Fruit fly (Drosophila melanogaster) S2 (cell line): ENCODE measurements around the gene CG4116.

ENCODE experiments used
- CG8478 ChIP-seq: fragments of >200 bp; optimal IDR thresholded peaks from 2 replicates; lab custom pipeline; 2018
- CTCF ChIP-seq, 2 experiments: fragments of >200 bp; optimal IDR thresholded peaks; 2 replicates each; lab custom pipeline; 2018

CG4116 gene

dm6 chrX:3067462-3067861 lies at the start of gene CG4116:
Gene CG4116, minus strand, starts transcription at chrX:3067562.
- TF ChIP-seq CG8478 (no peak), CTCF (optimal IDR thresholded peaks at IDR 0.05; lab: Kevin White, UChicago) (no peak)

dm6 chrX:3108903-3109302 lies 41.5 kb upstream of the CG4116 start:
- TF ChIP-seq CTCF (optimal IDR thresholded peaks at IDR 0.05; lab: Kevin White, UChicago) (no peak), CG8478 (no peak)

dm6 chrX:3099913-3100275 lies 32.5 kb upstream of the CG4116 start:
- TF ChIP-seq CTCF (optimal IDR thresholded peaks at IDR 0.05; lab: Kevin White, UChicago) (no peak), CG8478 (no peak)

- TF ChIP-seq CG8478 = no peak
- no peak for TF ChIP-seq CTCF (optimal IDR thresholded peaks at IDR 0.05; lab: Kevin White, UChicago)
These were observed 32.0 kb upstream of the CG4116 start for dm6 chrX:3099161-3099912.

- no peak for TF ChIP-seq CG8478
- TF ChIP-seq CTCF (optimal IDR thresholded peaks at IDR 0.05; lab: Kevin White, UChicago) = no peak
These were observed 29.6 kb upstream of the CG4116 start for dm6 chrX:3097008-3097407.

dm6 chrX:3096324-3096723 lies 29.0 kb upstream of the CG4116 start:
- TF ChIP-seq CG8478 = no peak
- no peak for TF ChIP-seq CTCF (optimal IDR thresholded peaks at IDR 0.05; lab: Kevin White, UChicago)

dm6 chrX:3090930-3091329 lies 23.6 kb upstream of the CG4116 start:
- TF ChIP-seq CG8478 = no peak
- TF ChIP-seq CTCF (optimal IDR thresholded peaks at IDR 0.05; lab: Kevin White, UChicago) = no peak

dm6 chrX:3087114-3087513 lies 19.8 kb upstream of the CG4116 start:
- TF ChIP-seq CG8478 = no peak

- no peak for TF ChIP-seq CG8478
- TF ChIP-seq CTCF (optimal IDR thresholded peaks at IDR 0.05; lab: Kevin White, UChicago) = no peak
These were observed 18.5 kb upstream of the CG4116 start for dm6 chrX:3085839-3086238.

- TF ChIP-seq CG8478 (no peak), CTCF (optimal IDR thresholded peaks at IDR 0.05; lab: Kevin White, UChicago) (no peak)
These were observed 15.9 kb upstream of the CG4116 start for dm6 chrX:3083290-3083689.

dm6 chrX:3082371-3082770 lies 15.0 kb upstream of the CG4116 start:
- TF ChIP-seq CTCF (optimal IDR thresholded peaks at IDR 0.05; lab: Kevin White, UChicago) = no peak
- TF ChIP-seq CG8478 = no peak

- TF ChIP-seq CTCF (optimal IDR thresholded peaks at IDR 0.05; lab: Kevin White, UChicago) = no peak
- TF ChIP-seq CG8478 = no peak
These were observed 6.2 kb upstream of the CG4116 start for dm6 chrX:3073590-3073989.

dm6 chrX:3068292-3068691 lies 930 bp upstream of the CG4116 start:
- no peak for TF ChIP-seq CG8478
- TF ChIP-seq CTCF (optimal IDR thresholded peaks at IDR 0.05; lab: Kevin White, UChicago) = no peak

dm6 chrX:3060066-3060465 lies 7.3 kb downstream of the CG4116 start:
- TF ChIP-seq CTCF (optimal IDR thresholded peaks at IDR 0.05; lab: Kevin White, UChicago) (no peak), CG8478 (no peak)

dm6 chrX:3055783-3056182 lies 11.6 kb downstream of the CG4116 start:
- TF ChIP-seq CG8478 = no peak
- TF ChIP-seq CTCF (optimal IDR thresholded peaks at IDR 0.05; lab: Kevin White, UChicago) = no peak

dm6 chrX:3053306-3053705 lies 14.1 kb downstream of the CG4116 start:
- TF ChIP-seq CG8478 = no peak
- no peak for TF ChIP-seq CTCF (optimal IDR thresholded peaks at IDR 0.05; lab: Kevin White, UChicago)

dm6 chrX:3050279-3050678 lies 17.1 kb downstream of the CG4116 start:
- TF ChIP-seq CTCF (optimal IDR thresholded peaks at IDR 0.05; lab: Kevin White, UChicago) (no peak), CG8478 (no peak)
